Worm (Caenorhabditis elegans): ENCODE results near the gene rilp-1.

DNA sequence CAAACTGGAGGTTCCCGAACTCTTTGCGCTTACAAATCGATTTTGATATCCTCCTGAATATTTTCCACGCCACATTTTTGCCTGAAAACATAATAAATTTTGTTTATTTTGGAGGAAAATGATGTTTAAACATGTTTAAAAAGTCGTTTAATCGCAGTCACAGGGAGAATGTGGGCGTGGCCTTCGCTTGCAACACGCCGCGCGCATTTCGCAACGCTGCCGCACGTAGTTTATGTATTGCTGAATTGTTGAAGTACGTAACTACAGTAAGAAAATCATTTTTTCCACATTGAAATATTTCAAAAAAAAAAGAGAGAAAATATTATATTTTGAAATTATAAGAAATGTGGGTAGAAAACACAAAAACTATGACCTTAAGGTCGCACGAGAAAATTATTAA, 28.3 kb downstream of the rilp-1 start, which contains the start of gene C46F11.4:
- peak; percentile 40 for TF ChIP-seq dve-1 (tag; optimal IDR thresholded peaks at IDR 0.05; ENCODE audit: insufficient read depth)
- peak; percentile 43 for TF ChIP-seq dpl-1 (GFP tag; optimal IDR thresholded peaks at IDR 0.05)
- no peak for TF ChIP-seq nhr-77 (tag; optimal IDR thresholded peaks at IDR 0.05)
- TF ChIP-seq lim-7 (GFP tag; IDR thresholded peaks at IDR 0.05) = no peak
- TF ChIP-seq ama-1 (optimal IDR thresholded peaks at IDR 0.05) = no peak
- TF ChIP-seq F37D6.2 (tag; optimal IDR thresholded peaks at IDR 0.05) = no peak
- TF ChIP-seq unc-62 (GFP tag; optimal IDR thresholded peaks at IDR 0.05 in 1 of 2) = no peak
- no peak for TF ChIP-seq unc-62 (tag; optimal IDR thresholded peaks at IDR 0.05)
- peak; percentile 50; the same call in 1 of the 2 replicates for TF ChIP-seq hmg-1.1 (GFP tag; IDR thresholded peaks at IDR 0.05)
- TF ChIP-seq fos-1 (tag; optimal IDR thresholded peaks at IDR 0.05) = no peak
- TF ChIP-seq nhr-76 (tag; optimal IDR thresholded peaks at IDR 0.05) = no peak
- no peak for TF ChIP-seq sdz-12 (GFP tag; optimal IDR thresholded peaks at IDR 0.05)
- no peak for TF ChIP-seq rbr-2 (tag; optimal IDR thresholded peaks at IDR 0.05)
